Worm (Caenorhabditis elegans) whole organism, L4/young adult: ENCODE data around the gene C17B7.3.

Experiments
- W03F9.2 ChIP-seq: fragments of 150-350 bp; optimal IDR thresholded peaks from 2 replicates; lab custom pipeline; 2014; ENCODE audit warnings: missing biosample characterization, missing genetic modification characterization
- him-1 ChIP-seq: sonication (generic microtip); optimal IDR thresholded peaks from 2 replicates; lab custom pipeline; 2016; ENCODE audit warnings: missing genotype, missing genetic modification reagents, missing genetic modification characterization, missing compliant biosample characterization

ce11 chrV:3333334-3333733 is 9.3 kb upstream of the C17B7.3 start, which contains the start of gene C17B7.5:
- TF ChIP-seq W03F9.2 = no peak
- TF ChIP-seq him-1 (tag; lab: Kevin White, UChicago) = no peak
